Worm (Caenorhabditis elegans): ENCODE measurements around the gene F57G9.7.

The F57G9.7 gene

ce11 chrII:12378793-12379192 lies 18.8 kb downstream of the F57G9.7 start:
- TF ChIP-seq tab-1 (GFP tag; IDR thresholded peaks at IDR 0.05), result no peak
- TF ChIP-seq ref-1 (GFP tag; conservative IDR thresholded peaks at IDR 0.05), result no peak
- no peak for TF ChIP-seq flt-1 (GFP tag; IDR thresholded peaks at IDR 0.05)
- no peak for TF ChIP-seq ztf-29 (GFP tag; IDR thresholded peaks at IDR 0.05)
- no peak for TF ChIP-seq T22C8.4 (GFP tag; IDR thresholded peaks at IDR 0.05)
- no peak for TF ChIP-seq cog-1 (tag; optimal IDR thresholded peaks at IDR 0.05)
- TF ChIP-seq med-1 (GFP tag; optimal IDR thresholded peaks at IDR 0.05; ENCODE audit: insufficient read depth), result no peak
- TF ChIP-seq klf-2 (GFP tag; conservative IDR thresholded peaks at IDR 0.05), result no peak
- no peak for TF ChIP-seq ztf-23 (GFP tag; IDR thresholded peaks at IDR 0.05)

ce11 chrII:12373921-12374320 lies 23.6 kb downstream of the F57G9.7 start:
- TF ChIP-seq cog-1 (tag; optimal IDR thresholded peaks at IDR 0.05) (no peak), flt-1 (GFP tag; IDR thresholded peaks at IDR 0.05) (no peak), T22C8.4 (GFP tag; IDR thresholded peaks at IDR 0.05) (no peak), ref-1 (GFP tag; conservative IDR thresholded peaks at IDR 0.05) (no peak), klf-2 (GFP tag; conservative IDR thresholded peaks at IDR 0.05) (no peak), med-1 (GFP tag; optimal IDR thresholded peaks at IDR 0.05; ENCODE audit: insufficient read depth) (no peak), ztf-23 (GFP tag; IDR thresholded peaks at IDR 0.05) (no peak), ztf-29 (GFP tag; IDR thresholded peaks at IDR 0.05) (no peak), tab-1 (GFP tag; IDR thresholded peaks at IDR 0.05) (no peak)

ce11 chrII:12369202-12369601 lies 28.4 kb downstream of the F57G9.7 start:
- TF ChIP-seq tab-1 (GFP tag; IDR thresholded peaks at IDR 0.05), result no peak
- no peak for TF ChIP-seq klf-2 (GFP tag; conservative IDR thresholded peaks at IDR 0.05)
- TF ChIP-seq med-1 (GFP tag; optimal IDR thresholded peaks at IDR 0.05; ENCODE audit: insufficient read depth), result no peak
- no peak for TF ChIP-seq ref-1 (GFP tag; conservative IDR thresholded peaks at IDR 0.05)
- TF ChIP-seq T22C8.4 (GFP tag; IDR thresholded peaks at IDR 0.05), result no peak
- no peak for TF ChIP-seq flt-1 (GFP tag; IDR thresholded peaks at IDR 0.05)
- no peak for TF ChIP-seq ztf-23 (GFP tag; IDR thresholded peaks at IDR 0.05)
- no peak for TF ChIP-seq cog-1 (tag; optimal IDR thresholded peaks at IDR 0.05)
- TF ChIP-seq ztf-29 (GFP tag; IDR thresholded peaks at IDR 0.05), result no peak

ce11 chrII:12362262-12362661 lies 35.3 kb downstream of the F57G9.7 start:
- TF ChIP-seq ztf-29 (GFP tag; IDR thresholded peaks at IDR 0.05), result 0 out of 2 replicates have a peak, but pooled peaks have one; percentile 49
- no peak for TF ChIP-seq tab-1 (GFP tag; IDR thresholded peaks at IDR 0.05)
- no peak for TF ChIP-seq med-1 (GFP tag; optimal IDR thresholded peaks at IDR 0.05; ENCODE audit: insufficient read depth)
- peak; percentile 73 for TF ChIP-seq flt-1 (GFP tag; IDR thresholded peaks at IDR 0.05)
- no peak for TF ChIP-seq klf-2 (GFP tag; conservative IDR thresholded peaks at IDR 0.05)
- TF ChIP-seq ztf-23 (GFP tag; IDR thresholded peaks at IDR 0.05), result no peak
- TF ChIP-seq cog-1 (tag; optimal IDR thresholded peaks at IDR 0.05), result no peak
- TF ChIP-seq T22C8.4 (GFP tag; IDR thresholded peaks at IDR 0.05), result no peak
- 0 out of 2 replicates have a peak, but pooled peaks have one; percentile 29 for TF ChIP-seq ref-1 (GFP tag; conservative IDR thresholded peaks at IDR 0.05)

ce11 chrII:12353816-12354215 lies 43.7 kb downstream of the F57G9.7 start:
- TF ChIP-seq ztf-23 (GFP tag; IDR thresholded peaks at IDR 0.05), result no peak
- no peak for TF ChIP-seq tab-1 (GFP tag; IDR thresholded peaks at IDR 0.05)
- TF ChIP-seq klf-2 (GFP tag; conservative IDR thresholded peaks at IDR 0.05), result no peak
- TF ChIP-seq ztf-29 (GFP tag; IDR thresholded peaks at IDR 0.05), result no peak
- TF ChIP-seq ref-1 (GFP tag; conservative IDR thresholded peaks at IDR 0.05), result no peak
- no peak for TF ChIP-seq med-1 (GFP tag; optimal IDR thresholded peaks at IDR 0.05; ENCODE audit: insufficient read depth)
- no peak for TF ChIP-seq cog-1 (tag; optimal IDR thresholded peaks at IDR 0.05)
- no peak for TF ChIP-seq flt-1 (GFP tag; IDR thresholded peaks at IDR 0.05)
- TF ChIP-seq T22C8.4 (GFP tag; IDR thresholded peaks at IDR 0.05), result no peak

- TF ChIP-seq klf-2 (GFP tag; conservative IDR thresholded peaks at IDR 0.05), result no peak
- no peak for TF ChIP-seq ztf-23 (GFP tag; IDR thresholded peaks at IDR 0.05)
- TF ChIP-seq tab-1 (GFP tag; IDR thresholded peaks at IDR 0.05), result no peak
- no peak for TF ChIP-seq med-1 (GFP tag; optimal IDR thresholded peaks at IDR 0.05; ENCODE audit: insufficient read depth)
- TF ChIP-seq T22C8.4 (GFP tag; IDR thresholded peaks at IDR 0.05), result no peak
- no peak for TF ChIP-seq ztf-29 (GFP tag; IDR thresholded peaks at IDR 0.05)
- TF ChIP-seq ref-1 (GFP tag; conservative IDR thresholded peaks at IDR 0.05), result no peak
- TF ChIP-seq flt-1 (GFP tag; IDR thresholded peaks at IDR 0.05), result no peak
- no peak for TF ChIP-seq cog-1 (tag; optimal IDR thresholded peaks at IDR 0.05)
Measured at ce11 chrII:12353104-12353503, 44.5 kb downstream of the F57G9.7 start.

ce11 chrII:12352115-12352514 lies 45.4 kb downstream of the F57G9.7 start, which contains the start of gene ras-1:
Gene ras-1 (minus strand): TSS chrII:12352243.
- TF ChIP-seq T22C8.4 (GFP tag; IDR thresholded peaks at IDR 0.05) (no peak), tab-1 (GFP tag; IDR thresholded peaks at IDR 0.05) (no peak), ztf-29 (GFP tag; IDR thresholded peaks at IDR 0.05) (no peak), cog-1 (tag; optimal IDR thresholded peaks at IDR 0.05) (no peak)

ce11 chrII:12350737-12351275 lies 46.8 kb downstream of the F57G9.7 start:
- no peak for TF ChIP-seq cog-1 (tag; optimal IDR thresholded peaks at IDR 0.05)
- peak; percentile 60; the same call in 1 of the 2 replicates for TF ChIP-seq tab-1 (GFP tag; IDR thresholded peaks at IDR 0.05)

ce11 chrII:12349866-12350265 lies 47.7 kb downstream of the F57G9.7 start:
- TF ChIP-seq ztf-23 (GFP tag; IDR thresholded peaks at IDR 0.05) (no peak), cog-1 (tag; optimal IDR thresholded peaks at IDR 0.05) (no peak), ztf-29 (GFP tag; IDR thresholded peaks at IDR 0.05) (no peak), flt-1 (GFP tag; IDR thresholded peaks at IDR 0.05) (no peak), tab-1 (GFP tag; IDR thresholded peaks at IDR 0.05) (no peak), med-1 (GFP tag; optimal IDR thresholded peaks at IDR 0.05; ENCODE audit: insufficient read depth) (no peak), klf-2 (GFP tag; conservative IDR thresholded peaks at IDR 0.05) (no peak), T22C8.4 (GFP tag; IDR thresholded peaks at IDR 0.05) (no peak), ref-1 (GFP tag; conservative IDR thresholded peaks at IDR 0.05) (no peak)

ce11 chrII:12348957-12349356 lies 48.6 kb downstream of the F57G9.7 start:
- TF ChIP-seq flt-1 (GFP tag; IDR thresholded peaks at IDR 0.05) (no peak), T22C8.4 (GFP tag; IDR thresholded peaks at IDR 0.05) (no peak), ztf-23 (GFP tag; IDR thresholded peaks at IDR 0.05) (no peak), ztf-29 (GFP tag; IDR thresholded peaks at IDR 0.05) (no peak), klf-2 (GFP tag; conservative IDR thresholded peaks at IDR 0.05) (no peak)

Measured in whole organism, midembryonic.